Worm (Caenorhabditis elegans) whole organism, dauer: Measurements from ENCODE around the gene F49C12.1.
"Not testable (repeated sequence)": the region's sequence is repeated elsewhere in the genome, so short reads cannot be mapped to it uniquely, and the experiment has no call there.

ENCODE experiments used
- unc-62 ChIP-seq: sonication (generic microtip); optimal IDR thresholded peaks from 2 replicates; lab custom pipeline; 2017; ENCODE audit warnings: missing biosample characterization, missing genetic modification reagents, missing genetic modification characterization

Gene F49C12.1

ce11 chrIV:9266464-9266863 is 29.7 kb downstream of the F49C12.1 start, which contains the start of gene Y11D7A.19:
Y11D7A.19 (minus strand) TSS chrIV:9266564.
- no peak for TF ChIP-seq unc-62 (GFP tag; lab: Kevin White, UChicago)

ce11 chrIV:9264513-9264912 is 31.6 kb downstream of the F49C12.1 start:
- no peak for TF ChIP-seq unc-62 (GFP tag; lab: Kevin White, UChicago)

ce11 chrIV:9263812-9264320 is 32.3 kb downstream of the F49C12.1 start, which contains the start of gene flh-1:
flh-1 (minus strand) TSS chrIV:9264270.
- no peak for TF ChIP-seq unc-62 (GFP tag; lab: Kevin White, UChicago)

ce11 chrIV:9262295-9262694 is 33.9 kb downstream of the F49C12.1 start:
- TF ChIP-seq unc-62 (GFP tag; lab: Kevin White, UChicago), result no peak

- TF ChIP-seq unc-62 (GFP tag; lab: Kevin White, UChicago), result no peak
Observed at ce11 chrIV:9261687-9262086, 34.5 kb downstream of the F49C12.1 start, which contains the start of gene col-120. col-120 (minus strand) TSS chrIV:9261787.

ce11 chrIV:9260826-9261225 is 35.3 kb downstream of the F49C12.1 start:
- TF ChIP-seq unc-62 (GFP tag; lab: Kevin White, UChicago), result no peak

ce11 chrIV:9260334-9260733 is 35.8 kb downstream of the F49C12.1 start:
- TF ChIP-seq unc-62 (GFP tag; lab: Kevin White, UChicago), result no peak

ce11 chrIV:9259687-9260086 is 36.5 kb downstream of the F49C12.1 start, which contains the start of gene Y11D7A.10:
Y11D7A.10 (minus strand) TSS chrIV:9259768.
- TF ChIP-seq unc-62 (GFP tag; lab: Kevin White, UChicago), result no peak

- no peak for TF ChIP-seq unc-62 (GFP tag; lab: Kevin White, UChicago)
Observed at ce11 chrIV:9258547-9258946, 37.6 kb downstream of the F49C12.1 start.

ce11 chrIV:9256865-9257264 is 39.3 kb downstream of the F49C12.1 start:
- TF ChIP-seq unc-62 (GFP tag; lab: Kevin White, UChicago), result no peak

- TF ChIP-seq unc-62 (GFP tag; lab: Kevin White, UChicago), result no peak
Observed at ce11 chrIV:9256017-9256416, 40.1 kb downstream of the F49C12.1 start, which contains the start of gene Y11D7A.9. Y11D7A.9 (minus strand) TSS chrIV:9256117.

ce11 chrIV:9251079-9251478 is 45.1 kb downstream of the F49C12.1 start, which contains the start of gene Y11D7A.8:
Y11D7A.8 (plus strand) TSS chrIV:9251379.
- no peak for TF ChIP-seq unc-62 (GFP tag; lab: Kevin White, UChicago)

ce11 chrIV:9249219-9249618 is 46.9 kb downstream of the F49C12.1 start, which contains the start of gene Y11D7A.7:
Y11D7A.7 (plus strand) TSS chrIV:9249519.
- TF ChIP-seq unc-62 (GFP tag; lab: Kevin White, UChicago), result not testable (repeated sequence)

- TF ChIP-seq unc-62 (GFP tag; lab: Kevin White, UChicago), result no peak
Observed at ce11 chrIV:9245423-9245822, 50.7 kb downstream of the F49C12.1 start, which contains the start of gene Y11D7A.5. Y11D7A.5 (minus strand) TSS chrIV:9245523.
